Worm (Caenorhabditis elegans) whole organism, mixed stage, embryonic: ENCODE measurements around the gene F58D2.3.

Experiments
- blmp-1 ChIP-seq: fragments of 150-350 bp; optimal IDR thresholded peaks from 2 replicates; lab custom pipeline; 2014; ENCODE audit warnings: missing biosample characterization, missing genetic modification characterization
- cnd-1 ChIP-seq: fragments of 200-800 bp; sonication (Bioruptor generic); optimal IDR thresholded peaks from 2 replicates; lab custom pipeline; 2018; ENCODE audit warnings: mild to moderate bottlenecking, missing genetic modification characterization, missing compliant biosample characterization
- drap-1 ChIP-seq: fragments of 200-800 bp; sonication (Bioruptor generic); optimal IDR thresholded peaks from 3 replicates; lab custom pipeline; 2018; ENCODE audit warnings: mild to moderate bottlenecking, missing genetic modification characterization, missing compliant biosample characterization
- flh-1 ChIP-seq: fragments of 200-800 bp; sonication (Bioruptor generic); optimal IDR thresholded peaks from 2 replicates; lab custom pipeline; 2018; ENCODE audit warnings: mild to moderate bottlenecking, missing genetic modification characterization, moderate library complexity, missing compliant biosample characterization
- mab-5 ChIP-seq: fragments of 150-350 bp; optimal IDR thresholded peaks from 2 replicates; lab custom pipeline; 2014; ENCODE audit warnings: missing biosample characterization, missing genetic modification characterization
- nhr-12 ChIP-seq: fragments of 150-350 bp; optimal IDR thresholded peaks from 2 replicates; lab custom pipeline; 2014; ENCODE audit warnings: missing biosample characterization, missing genetic modification characterization
- nhr-76 ChIP-seq: sonication (generic microtip); optimal IDR thresholded peaks from 2 replicates; lab custom pipeline; 2017; ENCODE audit warnings: missing biosample characterization, missing genetic modification characterization
- unc-62 ChIP-seq: fragments of 150-350 bp; optimal IDR thresholded peaks from 2 replicates; lab custom pipeline; 2014; ENCODE audit warnings: missing biosample characterization, missing genetic modification reagents, missing genetic modification characterization

DNA sequence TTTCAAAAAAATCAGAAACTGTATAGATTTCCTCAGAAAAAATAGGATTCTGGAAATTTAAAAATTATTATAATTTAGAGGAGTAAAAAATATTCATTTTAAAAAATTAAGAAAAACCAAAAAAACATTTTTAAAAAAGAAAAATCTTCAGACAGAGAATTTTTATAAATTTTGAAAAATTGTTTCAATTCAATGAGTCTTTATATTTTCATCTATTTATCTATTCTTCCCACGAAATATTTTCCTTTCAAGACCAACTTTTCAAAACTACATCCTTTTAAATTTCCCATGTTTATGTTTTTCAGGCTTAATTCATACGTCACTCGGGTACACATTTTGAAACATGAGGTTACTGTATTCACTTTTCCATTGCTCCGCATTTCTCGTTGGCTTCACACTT, 10.4 kb downstream of the F58D2.3 start, which contains the start of gene nas-14:
- no peak for TF ChIP-seq nhr-12
- no peak for TF ChIP-seq blmp-1 (tag; lab: Kevin White, UChicago)
- no peak for TF ChIP-seq drap-1 (GFP tag; lab: Kevin White, UChicago)
- no peak for TF ChIP-seq unc-62 (GFP tag; lab: Kevin White, UChicago)
- no peak for TF ChIP-seq cnd-1 (tag; lab: Kevin White, UChicago)
- TF ChIP-seq mab-5 (tag; lab: Kevin White, UChicago) = no peak
- no peak for TF ChIP-seq nhr-76 (tag; lab: Kevin White, UChicago)
- no peak for TF ChIP-seq flh-1 (GFP tag; lab: Kevin White, UChicago)
